Fruit fly (Drosophila melanogaster): ENCODE measurements around the gene CG10864.

CG10864 gene

dm6 chr3R:18399698-18400020 is 11.8 kb downstream of the CG10864 start (continued):
- TF ChIP-seq chinmo (GFP tag; IDR thresholded peaks at IDR 0.05; ENCODE audit: partially characterized antibody) (peak; percentile 61; the same call in 2 of the 4 replicates), CG4854 (GFP tag; optimal IDR thresholded peaks at IDR 0.05) (no peak), Antp (GFP tag; optimal IDR thresholded peaks at IDR 0.05) (peak; percentile 18), Dfd (GFP tag; optimal IDR thresholded peaks at IDR 0.05) (no peak), sim (GFP tag; IDR thresholded peaks at IDR 0.05) (no peak), Dll (GFP tag; IDR thresholded peaks at IDR 0.05; ENCODE audit: partially characterized antibody) (peak; percentile 44; the same call in 1 of the 4 replicates), Fer1 (GFP tag; optimal IDR thresholded peaks at IDR 0.05) (no peak), MBD-R2 (GFP tag; IDR thresholded peaks at IDR 0.05) (peak; percentile 90), stwl (tag; optimal IDR thresholded peaks at IDR 0.05) (no peak), Ets65A (GFP tag) (peak; percentile 91), ato (GFP tag; IDR thresholded peaks at IDR 0.05; ENCODE audit: partially characterized antibody) (peak; percentile 3; the same call in 1 of the 2 replicates), Pdp1 (GFP tag; optimal IDR thresholded peaks at IDR 0.05) (peak in 1 of 2 experiments; percentile 22), CG7357 (GFP tag; IDR thresholded peaks at IDR 0.05) (0 out of 3 replicates have a peak, but pooled peaks have one; percentile 44), zen (tag; optimal IDR thresholded peaks at IDR 0.05) (peak; percentile 29), unc-4 (GFP tag; IDR thresholded peaks at IDR 0.05; ENCODE audit: partially characterized antibody) (0 out of 2 replicates have a peak, but pooled peaks have one; percentile 15), jing (GFP tag; optimal IDR thresholded peaks at IDR 0.05) (no peak), CG6765 (GFP tag; optimal IDR thresholded peaks at IDR 0.05) (no peak), CG8290 (GFP tag; optimal IDR thresholded peaks at IDR 0.05) (no peak), CG8290 (tag; optimal IDR thresholded peaks at IDR 0.05) (peak in 1 of 2 experiments; percentile 14), amos (GFP tag; IDR thresholded peaks at IDR 0.05; ENCODE audit: partially characterized antibody) (0 out of 2 replicates have a peak, but pooled peaks have one; percentile 3)

dm6 chr3R:18398954-18399697 is 12.3 kb downstream of the CG10864 start, which contains the start of gene Vha100-2:
Gene Vha100-2, minus strand, starts transcription at chr3R:18399169.
- no peak for TF ChIP-seq CG4854 (GFP tag; optimal IDR thresholded peaks at IDR 0.05)
- TF ChIP-seq dmrt11E (tag; optimal IDR thresholded peaks at IDR 0.05), result no peak
- peak; percentile 51; the same call in 2 of the 3 replicates for TF ChIP-seq CG17361 (GFP tag; IDR thresholded peaks at IDR 0.05)
- no peak for TF ChIP-seq NC2α (GFP tag; optimal IDR thresholded peaks at IDR 0.05)
- TF ChIP-seq BEAF-32 (GFP tag; optimal IDR thresholded peaks at IDR 0.05), result peak; percentile 45
- no peak for TF ChIP-seq CG2202 (tag; optimal IDR thresholded peaks at IDR 0.05)
- TF ChIP-seq CG18619 (GFP tag; optimal IDR thresholded peaks at IDR 0.05), result no peak
- TF ChIP-seq Gsc (GFP tag; IDR thresholded peaks at IDR 0.05), result no peak
- peak; percentile 60 for TF ChIP-seq al (GFP tag; IDR thresholded peaks at IDR 0.05)
- peak; percentile 54 for TF ChIP-seq nmo (GFP tag; optimal IDR thresholded peaks at IDR 0.05)
- TF ChIP-seq inv (GFP tag; IDR thresholded peaks at IDR 0.05; ENCODE audit: partially characterized antibody), result no peak
- TF ChIP-seq CG12236 (GFP tag; optimal IDR thresholded peaks at IDR 0.05), result no peak
- peak; percentile 23 for TF ChIP-seq CG5180 (GFP tag; optimal IDR thresholded peaks at IDR 0.05)
- TF ChIP-seq CG11560 (tag; IDR thresholded peaks at IDR 0.05), result no peak
- no peak for TF ChIP-seq CG1233 (GFP tag; optimal IDR thresholded peaks at IDR 0.05)
- no peak for TF ChIP-seq CG1602 (GFP tag; optimal IDR thresholded peaks at IDR 0.05)
- no peak for TF ChIP-seq gro (GFP tag; optimal IDR thresholded peaks at IDR 0.05)
- TF ChIP-seq cg (GFP tag; optimal IDR thresholded peaks at IDR 0.05), result no peak
- peak; percentile 60 for TF ChIP-seq CG9932 (GFP tag; IDR thresholded peaks at IDR 0.05)
- no peak for TF ChIP-seq nerfin-1 (tag; optimal IDR thresholded peaks at IDR 0.05)
- no peak for TF ChIP-seq ab (GFP tag; optimal IDR thresholded peaks at IDR 0.05)
- TF ChIP-seq CG10462 (GFP tag; optimal IDR thresholded peaks at IDR 0.05), result peak; percentile 3
- 0 out of 3 replicates have a peak, but pooled peaks have one; percentile 33 for TF ChIP-seq CG7963 (GFP tag; IDR thresholded peaks at IDR 0.05; ENCODE audit: partially characterized antibody)
- no peak for TF ChIP-seq CG10959 (GFP tag; IDR thresholded peaks at IDR 0.05)
- no peak for TF ChIP-seq nerfin-2 (GFP tag; IDR thresholded peaks at IDR 0.05; ENCODE audit: partially characterized antibody)
- no peak for TF ChIP-seq sima (GFP tag; optimal IDR thresholded peaks at IDR 0.05)
- TF ChIP-seq twi (tag; optimal IDR thresholded peaks at IDR 0.05), result no peak
- no peak for TF ChIP-seq lola (GFP tag; optimal IDR thresholded peaks at IDR 0.05)
- no peak for TF ChIP-seq usp (GFP tag; optimal IDR thresholded peaks at IDR 0.05)
- TF ChIP-seq z (GFP tag; IDR thresholded peaks at IDR 0.05), result peak; percentile 57; the same call in 2 of the 3 replicates

Measured in whole organism, embryonic.